Fruit fly (Drosophila melanogaster): ENCODE measurements around the gene Cp15.

Cp15 gene

DNA sequence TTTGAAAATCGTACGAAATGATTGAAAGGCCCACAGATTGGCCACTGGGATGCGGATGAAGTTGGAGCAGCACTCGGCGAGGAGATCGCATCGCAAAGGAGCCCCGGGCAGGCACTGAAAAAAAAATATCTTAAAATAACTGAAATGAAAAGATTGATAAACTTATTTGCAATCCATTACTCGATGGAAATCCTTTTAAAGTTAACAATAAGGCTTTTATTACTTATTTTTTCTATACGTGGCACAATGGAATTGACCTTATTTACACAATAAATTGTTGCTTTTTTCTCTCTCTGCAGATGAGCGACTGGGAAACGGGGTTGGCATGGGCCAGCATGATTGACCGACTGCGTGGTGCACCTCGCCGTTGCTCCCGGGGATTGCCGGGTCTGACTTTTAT lies 23.0 kb downstream of the Cp15 start (continued):
- no peak for TF ChIP-seq tna (GFP tag; IDR thresholded peaks at IDR 0.05; ENCODE audit: partially characterized antibody)
- peak; percentile 61 for TF ChIP-seq salm (tag; optimal IDR thresholded peaks at IDR 0.05)
- peak; percentile 42 for TF ChIP-seq gsb-n (tag; optimal IDR thresholded peaks at IDR 0.05)
- peak; percentile 43 for TF ChIP-seq CG3407 (GFP tag; optimal IDR thresholded peaks at IDR 0.05)
- peak in 1 of 2 experiments; percentile 72 for TF ChIP-seq bsh (GFP tag; optimal IDR thresholded peaks at IDR 0.05)
- TF ChIP-seq sim (GFP tag; IDR thresholded peaks at IDR 0.05): peak; percentile 52; the same call in 1 of the 2 replicates
- peak; percentile 28 for TF ChIP-seq CG15601 (tag; optimal IDR thresholded peaks at IDR 0.05)
- TF ChIP-seq crp (GFP tag; optimal IDR thresholded peaks at IDR 0.05): no peak
- peak; percentile 69 for TF ChIP-seq Oli (tag; optimal IDR thresholded peaks at IDR 0.05)
- peak; percentile 76 for TF ChIP-seq ATbp (GFP tag; optimal IDR thresholded peaks at IDR 0.05)
- no peak for TF ChIP-seq trem (tag; optimal IDR thresholded peaks at IDR 0.05)
- TF ChIP-seq sc (optimal IDR thresholded peaks at IDR 0.05): no peak
- TF ChIP-seq sc (GFP tag; optimal IDR thresholded peaks at IDR 0.05): peak; percentile 36
- peak; percentile 63 for TF ChIP-seq fd96Cb (tag; optimal IDR thresholded peaks at IDR 0.05)
- TF ChIP-seq CG7839 (tag; optimal IDR thresholded peaks at IDR 0.05): peak; percentile 57
- no peak for TF ChIP-seq CTCF (GFP tag; optimal IDR thresholded peaks at IDR 0.05)
- no peak for TF ChIP-seq lilli (GFP tag; optimal IDR thresholded peaks at IDR 0.05)
- TF ChIP-seq dpn (GFP tag; optimal IDR thresholded peaks at IDR 0.05): peak; percentile 2 to 43
- no peak for TF ChIP-seq lola (GFP tag; optimal IDR thresholded peaks at IDR 0.05)
- peak; percentile 70 for TF ChIP-seq ttk (GFP tag; IDR thresholded peaks at IDR 0.05)
- TF ChIP-seq CG7963 (GFP tag; IDR thresholded peaks at IDR 0.05; ENCODE audit: partially characterized antibody): no peak
- TF ChIP-seq CG18262 (tag; optimal IDR thresholded peaks at IDR 0.05): peak; percentile 65
- TF ChIP-seq CG4424 (GFP tag; optimal IDR thresholded peaks at IDR 0.05): peak; percentile 42
- peak; percentile 63 for TF ChIP-seq CG30403 (GFP tag; optimal IDR thresholded peaks at IDR 0.05)
- TF ChIP-seq CG15011 (GFP tag; optimal IDR thresholded peaks at IDR 0.05): peak; percentile 8
- TF ChIP-seq btn (GFP tag; optimal IDR thresholded peaks at IDR 0.05): no peak
- TF ChIP-seq CG10209 (GFP tag; optimal IDR thresholded peaks at IDR 0.05): peak; percentile 50
- TF ChIP-seq ems (GFP tag; optimal IDR thresholded peaks at IDR 0.05): peak; percentile 6
- TF ChIP-seq BEAF-32 (GFP tag; optimal IDR thresholded peaks at IDR 0.05): no peak
- no peak for TF ChIP-seq Spps (tag; optimal IDR thresholded peaks at IDR 0.05)
- peak; percentile 54 for TF ChIP-seq lab (GFP tag; optimal IDR thresholded peaks at IDR 0.05)
- peak; percentile 73 for TF ChIP-seq gem (tag; optimal IDR thresholded peaks at IDR 0.05)
- peak; percentile 47 for TF ChIP-seq CG7556 (GFP tag; optimal IDR thresholded peaks at IDR 0.05)
- no peak for TF ChIP-seq CG17829 (tag; optimal IDR thresholded peaks at IDR 0.05)
- TF ChIP-seq NK7.1 (GFP tag; optimal IDR thresholded peaks at IDR 0.05): no peak
- peak; percentile 59; the same call in 2 of the 3 replicates for TF ChIP-seq so (GFP tag; IDR thresholded peaks at IDR 0.05)
- TF ChIP-seq CG18619 (GFP tag; optimal IDR thresholded peaks at IDR 0.05): peak; percentile 12
- TF ChIP-seq chif (GFP tag; optimal IDR thresholded peaks at IDR 0.05): peak in 1 of 2 experiments; percentile 39
- TF ChIP-seq HHEX (GFP tag; optimal IDR thresholded peaks at IDR 0.05): peak; percentile 44
- TF ChIP-seq CG7786 (GFP tag; optimal IDR thresholded peaks at IDR 0.05): no peak
- peak; percentile 53 for TF ChIP-seq CG12071 (GFP tag; optimal IDR thresholded peaks at IDR 0.05)
- TF ChIP-seq wek (GFP tag; optimal IDR thresholded peaks at IDR 0.05): no peak
- TF ChIP-seq hth (optimal IDR thresholded peaks at IDR 0.05): no peak
- TF ChIP-seq dysf (GFP tag; IDR thresholded peaks at IDR 0.05): peak; percentile 55; the same call in 1 of the 3 replicates
- peak; percentile 71 for TF ChIP-seq Blimp-1 (GFP tag; optimal IDR thresholded peaks at IDR 0.05)
- TF ChIP-seq CG8944 (GFP tag; optimal IDR thresholded peaks at IDR 0.05): peak; percentile 23
- peak; percentile 59; the same call in 1 of the 2 replicates for TF ChIP-seq stc (GFP tag; IDR thresholded peaks at IDR 0.05)
- no peak for TF ChIP-seq kay (GFP tag; optimal IDR thresholded peaks at IDR 0.05)
- TF ChIP-seq Gsc (GFP tag; IDR thresholded peaks at IDR 0.05): 0 out of 2 replicates have a peak, but pooled peaks have one; percentile 4
- TF ChIP-seq unpg (GFP tag; optimal IDR thresholded peaks at IDR 0.05): peak; percentile 62

Data from whole organism, embryonic.